Fruit fly (Drosophila melanogaster) whole organism, embryonic: ENCODE measurements around the gene firl.

Experiments used
- CG10147 ChIP-seq: fragments of 200-800 bp; sonication (Bioruptor generic); optimal IDR thresholded peaks from 2 replicates; lab custom pipeline; 2019; ENCODE audit warnings: missing biosample characterization, mild to moderate bottlenecking, missing genetic modification characterization, moderate library complexity
- CG10366 ChIP-seq: fragments of 200-800 bp; sonication (Bioruptor generic); IDR thresholded peaks from 2 replicates; pipeline ENCODE4 v1.3.6; 2022; ENCODE audit warnings: missing biosample characterization, missing genetic modification characterization
- CG12155 ChIP-seq: fragments of 200-800 bp; sonication (Bioruptor generic); optimal IDR thresholded peaks from 3 replicates; lab custom pipeline; 2016; ENCODE audit warnings: missing biosample characterization, missing genetic modification characterization
- CG12744 ChIP-seq: fragments of 200-800 bp; sonication (Bioruptor generic); optimal IDR thresholded peaks from 2 replicates; lab custom pipeline; 2016; ENCODE audit warnings: missing biosample characterization, missing genetic modification characterization
- CG13287 ChIP-seq: fragments of 200-800 bp; sonication (Bioruptor generic); IDR thresholded peaks from 2 replicates; pipeline ENCODE4 v1.3.6; 2022; ENCODE audit warnings: missing biosample characterization, missing genetic modification characterization; ENCODE audit not compliant: partially characterized antibody
- CG15479 ChIP-seq: fragments of 200-800 bp; sonication (Bioruptor generic); optimal IDR thresholded peaks from 3 replicates; lab custom pipeline; 2019; ENCODE audit warnings: missing biosample characterization, mild to moderate bottlenecking, missing genetic modification characterization, moderate library complexity
- CG1832 ChIP-seq: fragments of 200-800 bp; sonication (Bioruptor generic); optimal IDR thresholded peaks from 2 replicates; lab custom pipeline; 2017; ENCODE audit warnings: missing biosample characterization, mild to moderate bottlenecking, missing genetic modification characterization, inconsistent platforms
- CG31224 ChIP-seq: fragments of 200-800 bp; sonication (Bioruptor generic); IDR thresholded peaks from 2 replicates; pipeline ENCODE4 v1.3.6; 2022; ENCODE audit warnings: missing biosample characterization, missing genetic modification characterization
- CG32772 ChIP-seq: fragments of 200-800 bp; sonication (Bioruptor generic); IDR thresholded peaks from 2 replicates; pipeline ENCODE4 v1.3.6; 2022; ENCODE audit warnings: missing biosample characterization, missing genetic modification characterization
- CG7271 ChIP-seq: fragments of 200-800 bp; sonication (Bioruptor generic); optimal IDR thresholded peaks from 2 replicates; lab custom pipeline; 2018; ENCODE audit warnings: missing biosample characterization, mild to moderate bottlenecking, missing genetic modification characterization, moderate library complexity
- CG7357 ChIP-seq: fragments of 200-800 bp; sonication (Bioruptor generic); IDR thresholded peaks from 3 replicates; pipeline ENCODE4 v1.3.6; 2022; ENCODE audit warnings: missing biosample characterization, missing genetic modification characterization
- CG7556 ChIP-seq: fragments of 200-800 bp; sonication (Bioruptor generic); optimal IDR thresholded peaks from 2 replicates; lab custom pipeline; 2017; ENCODE audit warnings: missing biosample characterization, mild to moderate bottlenecking, missing genetic modification characterization
- CG7963 ChIP-seq: fragments of 200-800 bp; sonication (Bioruptor generic); IDR thresholded peaks from 3 replicates; pipeline ENCODE4 v1.3.6; 2022; ENCODE audit warnings: missing biosample characterization, missing genetic modification characterization; ENCODE audit not compliant: partially characterized antibody
- CG9797 ChIP-seq: fragments of 200-800 bp; sonication (Bioruptor generic); optimal IDR thresholded peaks from 3 replicates; lab custom pipeline; 2018; ENCODE audit warnings: missing biosample characterization, mild to moderate bottlenecking, missing genetic modification characterization
- D ChIP-seq, 2 experiments: fragments of 200-800 bp in 1 of 2; fragments of >200 bp in 1 of 2; sonication (Bioruptor generic) in 1 of 2; optimal IDR thresholded peaks; 2 replicates in 1 of 2; 3 replicates in 1 of 2; lab custom pipeline; 2017; ENCODE audit warnings: mild to moderate bottlenecking in 1 of 2, missing biosample characterization in 1 of 2, missing genetic modification characterization in 1 of 2, missing genetic modification reagents in 1 of 2
- Dip3 ChIP-seq: fragments of 200-800 bp; sonication (Bioruptor generic); optimal IDR thresholded peaks from 3 replicates; lab custom pipeline; 2016; ENCODE audit warnings: missing biosample characterization, missing genetic modification characterization
- Ets65A ChIP-seq: fragments of 200-800 bp; sonication (Bioruptor generic); peaks from one replicate; lab custom pipeline; 2016; ENCODE audit warnings: missing biosample characterization, missing genetic modification characterization
- HLH4C ChIP-seq: fragments of 200-800 bp; sonication (Bioruptor generic); IDR thresholded peaks from 3 replicates; pipeline ENCODE4 v1.3.6; 2022; ENCODE audit warnings: missing biosample characterization, missing genetic modification characterization; ENCODE audit not compliant: partially characterized antibody
- HmgD ChIP-seq: fragments of 200-800 bp; sonication (Bioruptor generic); optimal IDR thresholded peaks from 3 replicates; lab custom pipeline; 2016; ENCODE audit warnings: missing biosample characterization, missing genetic modification characterization
- Hr51 ChIP-seq, 2 experiments: fragments of 200-800 bp; sonication (Bioruptor generic); optimal IDR thresholded peaks; 2 replicates in 1 of 2; 3 replicates in 1 of 2; lab custom pipeline; 2016 to 2018; ENCODE audit warnings: missing biosample characterization in 2 of 2, missing genetic modification characterization in 2 of 2, mild to moderate bottlenecking in 1 of 2, moderate library complexity in 1 of 2
- MTF-1 ChIP-seq: fragments of 200-800 bp; sonication (Bioruptor generic); optimal IDR thresholded peaks from 2 replicates; lab custom pipeline; 2018; ENCODE audit warnings: missing biosample characterization, mild to moderate bottlenecking, missing genetic modification characterization, borderline replicate concordance
- Meics ChIP-seq: fragments of 200-800 bp; sonication (Bioruptor generic); optimal IDR thresholded peaks from 2 replicates; lab custom pipeline; 2017; ENCODE audit warnings: missing biosample characterization, mild to moderate bottlenecking, missing genetic modification characterization
- NC2α ChIP-seq: fragments of 200-800 bp; sonication (Bioruptor generic); optimal IDR thresholded peaks from 2 replicates; lab custom pipeline; 2016; ENCODE audit warnings: missing biosample characterization, missing genetic modification characterization
- Nf-YB ChIP-seq: fragments of 200-800 bp; sonication (Bioruptor generic); optimal IDR thresholded peaks from 3 replicates; lab custom pipeline; 2019; ENCODE audit warnings: missing biosample characterization, mild to moderate bottlenecking, missing genetic modification characterization, moderate library complexity
- Nf-YC ChIP-seq: fragments of 200-800 bp; optimal IDR thresholded peaks from 3 replicates; lab custom pipeline; 2019; ENCODE audit warnings: missing biosample characterization, mild to moderate bottlenecking, missing genetic modification characterization, moderate library complexity
- Oaz ChIP-seq: fragments of 200-800 bp; sonication (Bioruptor generic); IDR thresholded peaks from 2 replicates; pipeline ENCODE4 v1.3.6; 2022; ENCODE audit warnings: missing biosample characterization, missing genetic modification characterization
- Optix ChIP-seq: fragments of 200-800 bp; sonication (Bioruptor generic); IDR thresholded peaks from 3 replicates; pipeline ENCODE4 v1.3.6; 2022; ENCODE audit warnings: missing biosample characterization, missing genetic modification characterization
- TFAM ChIP-seq: fragments of 200-800 bp; sonication (Bioruptor generic); optimal IDR thresholded peaks from 2 replicates; lab custom pipeline; 2017; ENCODE audit warnings: missing biosample characterization, missing genetic modification characterization, inconsistent platforms
- ac ChIP-seq: fragments of 200-800 bp; sonication (Bioruptor generic); optimal IDR thresholded peaks from 3 replicates; lab custom pipeline; 2017; ENCODE audit warnings: missing biosample characterization, mild to moderate bottlenecking, missing genetic modification characterization
- amos ChIP-seq: fragments of 200-800 bp; sonication (Bioruptor generic); IDR thresholded peaks from 2 replicates; pipeline ENCODE4 v1.3.6; 2022; ENCODE audit warnings: missing biosample characterization, missing genetic modification characterization; ENCODE audit not compliant: partially characterized antibody
- bowl ChIP-seq: fragments of 200-800 bp; sonication (Bioruptor generic); IDR thresholded peaks from 2 replicates; pipeline ENCODE4 v1.3.6; 2022; ENCODE audit warnings: missing biosample characterization, missing genetic modification characterization
- btn ChIP-seq: fragments of 200-800 bp; sonication (Bioruptor generic); optimal IDR thresholded peaks from 2 replicates; lab custom pipeline; 2016; ENCODE audit warnings: missing biosample characterization, missing genetic modification characterization
- cad ChIP-seq: fragments of >200 bp; optimal IDR thresholded peaks from 2 replicates; lab custom pipeline; 2017; ENCODE audit warnings: missing biosample characterization, missing genetic modification characterization
- cato ChIP-seq: fragments of 200-800 bp; sonication (Bioruptor generic); optimal IDR thresholded peaks from 2 replicates; lab custom pipeline; 2016; ENCODE audit warnings: missing biosample characterization, missing genetic modification characterization, borderline replicate concordance
- fd3F ChIP-seq: fragments of 200-800 bp; sonication (Bioruptor generic); optimal IDR thresholded peaks from 2 replicates; lab custom pipeline; 2018; ENCODE audit warnings: missing biosample characterization, mild to moderate bottlenecking, missing genetic modification characterization, moderate library complexity
- grau ChIP-seq: fragments of 200-800 bp; optimal IDR thresholded peaks from 3 replicates; lab custom pipeline; 2019; ENCODE audit warnings: missing biosample characterization, mild to moderate bottlenecking, missing genetic modification characterization, moderate library complexity
- hbn ChIP-seq: fragments of 200-800 bp; sonication (Bioruptor generic); IDR thresholded peaks from 2 replicates; pipeline ENCODE4 v1.3.6; 2022; ENCODE audit warnings: missing biosample characterization, missing genetic modification characterization; ENCODE audit not compliant: partially characterized antibody
- jigr1 ChIP-seq: fragments of 200-800 bp; sonication (Bioruptor generic); IDR thresholded peaks from 3 replicates; pipeline ENCODE4 v1.3.6; 2022; ENCODE audit warnings: missing biosample characterization, missing genetic modification characterization
- prd ChIP-seq, 3 experiments: fragments of >200 bp in 2 of 3; fragments of 200-800 bp in 1 of 3; sonication (Bioruptor generic) in 1 of 3; optimal IDR thresholded peaks in 2 of 3; IDR thresholded peaks in 1 of 3; 2 replicates in 2 of 3; 3 replicates in 1 of 3; pipeline versions ENCODE4 v1.3.6 to Lab custom; 2017 to 2022; ENCODE audit warnings: missing biosample characterization in 1 of 3, missing genetic modification characterization in 1 of 3
- row ChIP-seq: fragments of 200-800 bp; sonication (Bioruptor generic); IDR thresholded peaks from 3 replicates; pipeline ENCODE4 v1.3.6; 2022; ENCODE audit warnings: missing biosample characterization, missing genetic modification characterization
- run ChIP-seq: fragments of 200-800 bp; sonication (Bioruptor generic); optimal IDR thresholded peaks from 3 replicates; lab custom pipeline; 2018; ENCODE audit warnings: missing biosample characterization, mild to moderate bottlenecking, missing genetic modification characterization
- slou ChIP-seq: fragments of 200-800 bp; sonication (Bioruptor generic); optimal IDR thresholded peaks from 3 replicates; lab custom pipeline; 2016; ENCODE audit warnings: missing biosample characterization, missing genetic modification characterization
- trem ChIP-seq: fragments of 200-800 bp; optimal IDR thresholded peaks from 3 replicates; lab custom pipeline; 2019; ENCODE audit warnings: missing biosample characterization, mild to moderate bottlenecking, missing genetic modification characterization, moderate library complexity
- twi ChIP-seq: fragments of 200-800 bp; optimal IDR thresholded peaks from 2 replicates; lab custom pipeline; 2019; ENCODE audit warnings: missing biosample characterization, mild to moderate bottlenecking, missing genetic modification characterization, moderate library complexity
- unc-4 ChIP-seq: fragments of 200-800 bp; sonication (Bioruptor generic); IDR thresholded peaks from 2 replicates; pipeline ENCODE4 v1.3.6; 2022; ENCODE audit warnings: missing biosample characterization, missing genetic modification characterization; ENCODE audit not compliant: partially characterized antibody
- vvl ChIP-seq: fragments of 200-800 bp; sonication (Bioruptor generic); IDR thresholded peaks from 2 replicates; pipeline ENCODE4 v1.3.6; 2022; ENCODE audit warnings: missing biosample characterization, missing genetic modification characterization
- z ChIP-seq: fragments of 200-800 bp; sonication (Bioruptor generic); IDR thresholded peaks from 3 replicates; pipeline ENCODE4 v1.3.6; 2022; ENCODE audit warnings: missing biosample characterization, missing genetic modification characterization
- zen ChIP-seq: fragments of 200-800 bp; sonication (Bioruptor generic); optimal IDR thresholded peaks from 3 replicates; lab custom pipeline; 2018; ENCODE audit warnings: missing biosample characterization, mild to moderate bottlenecking, missing genetic modification characterization, moderate library complexity

firl gene

DNA sequence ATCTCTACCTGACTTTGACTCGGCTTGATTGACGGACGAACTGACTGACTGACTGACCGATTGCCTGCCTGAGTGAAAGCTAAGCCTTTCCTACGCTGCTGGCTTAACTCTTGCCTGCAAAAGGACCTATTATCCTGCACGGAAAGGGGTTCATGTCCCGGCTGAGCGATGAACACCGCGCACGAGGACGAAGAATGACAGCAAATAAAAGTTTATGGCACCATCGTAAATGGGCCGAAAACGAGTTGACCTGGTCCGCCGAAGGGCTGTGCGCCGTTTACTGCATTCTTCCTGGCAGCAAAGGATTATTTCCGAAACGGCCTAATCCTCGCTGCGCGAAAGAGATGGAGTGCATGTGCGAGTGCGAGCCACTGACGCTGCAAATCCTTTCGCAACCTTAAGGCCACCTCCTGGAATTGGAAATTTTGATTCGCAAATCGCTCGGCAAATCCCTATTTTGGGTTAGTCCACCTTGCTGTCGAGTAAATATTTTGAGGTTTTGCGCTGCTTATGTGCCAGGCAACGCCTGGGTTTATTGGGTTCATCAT is 14.6 kb upstream of the firl start (continued):
- TF ChIP-seq amos (GFP tag; lab: Robert Waterston, UW): 0 out of 2 replicates have a peak, but pooled peaks have one; percentile 14
- no peak for TF ChIP-seq MTF-1 (GFP tag; lab: Kevin White, UChicago)
- peak; percentile 100 for TF ChIP-seq cad
- no peak for TF ChIP-seq cato
- no peak for TF ChIP-seq unc-4 (GFP tag; lab: Robert Waterston, UW)
- TF ChIP-seq Hr51 (GFP tag; optimal IDR thresholded peaks at IDR 0.05; lab: Kevin White, UChicago): no peak
- TF ChIP-seq CG10366 (GFP tag; lab: Robert Waterston, UW): no peak
- no peak for TF ChIP-seq CG10147 (GFP tag; lab: Kevin White, UChicago)
- no peak for TF ChIP-seq CG12155
- TF ChIP-seq twi (tag; lab: Kevin White, UChicago): no peak
- TF ChIP-seq zen (tag; lab: Kevin White, UChicago): peak; percentile 90
- TF ChIP-seq row: no peak
- no peak for TF ChIP-seq NC2α (GFP tag; lab: Kevin White, UChicago)
- peak; percentile 37 for TF ChIP-seq Ets65A (GFP tag; lab: Kevin White, UChicago)
- TF ChIP-seq jigr1 (GFP tag; lab: Robert Waterston, UW): no peak
- no peak for TF ChIP-seq Optix (GFP tag; lab: Robert Waterston, UW)
- no peak for TF ChIP-seq CG13287 (GFP tag; lab: Robert Waterston, UW)
- TF ChIP-seq CG31224 (GFP tag; lab: Robert Waterston, UW): no peak
- TF ChIP-seq slou (GFP tag; lab: Kevin White, UChicago): no peak
- TF ChIP-seq CG7271 (tag; lab: Kevin White, UChicago): peak; percentile 91
- TF ChIP-seq Meics: no peak
- TF ChIP-seq TFAM: no peak
- TF ChIP-seq grau (tag; lab: Kevin White, UChicago): no peak
- TF ChIP-seq trem (tag; lab: Kevin White, UChicago): no peak
- no peak for TF ChIP-seq vvl (GFP tag; lab: Robert Waterston, UW)
- TF ChIP-seq HmgD (GFP tag; lab: Kevin White, UChicago): no peak
- TF ChIP-seq hbn (GFP tag; lab: Robert Waterston, UW): no peak
- TF ChIP-seq CG12744 (GFP tag; lab: Kevin White, UChicago): no peak
- TF ChIP-seq run (tag; lab: Kevin White, UChicago): no peak
- no peak for TF ChIP-seq Oaz
- no peak for TF ChIP-seq z (GFP tag; lab: Robert Waterston, UW)
- no peak for TF ChIP-seq fd3F (GFP tag; lab: Kevin White, UChicago)
- TF ChIP-seq btn (GFP tag; lab: Kevin White, UChicago): no peak

DNA sequence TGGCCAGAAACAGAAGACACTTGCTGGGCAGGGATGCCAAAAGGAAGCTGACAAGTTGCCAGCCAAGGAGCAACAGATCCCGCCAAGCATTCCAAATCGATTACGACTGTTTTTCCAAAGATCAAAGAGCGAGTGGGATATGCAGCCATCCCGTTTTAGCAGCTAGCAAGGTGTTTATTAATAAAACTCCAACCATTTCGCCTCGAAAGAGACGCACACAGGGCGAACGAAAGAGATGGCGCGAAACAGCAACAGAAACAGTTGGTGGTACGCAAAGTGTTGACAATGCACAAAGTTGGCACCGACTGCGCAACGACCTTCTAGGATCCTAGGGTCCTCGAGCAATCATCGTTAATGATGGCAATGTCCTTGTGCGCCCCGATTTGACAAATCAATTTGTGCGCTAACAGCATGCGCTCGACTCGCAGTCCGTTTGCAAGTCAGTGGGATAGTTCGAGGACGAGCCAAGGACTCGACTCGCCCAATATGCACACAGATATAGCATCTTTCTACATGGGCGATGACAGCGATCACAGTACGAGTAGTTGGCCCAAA is 13.3 kb upstream of the firl start:
- TF ChIP-seq twi (tag; lab: Kevin White, UChicago) (peak; percentile 49), CG32772 (0 out of 2 replicates have a peak, but pooled peaks have one; percentile 19), ac (GFP tag; lab: Kevin White, UChicago) (no peak), HLH4C (GFP tag; lab: Robert Waterston, UW) (no peak), prd (optimal IDR thresholded peaks at IDR 0.05; lab: Kevin White, UChicago) (no peak), prd (GFP tag; IDR thresholded peaks at IDR 0.05; lab: Robert Waterston, UW) (peak; percentile 85), bowl (GFP tag; lab: Robert Waterston, UW) (no peak), CG9797 (GFP tag; lab: Kevin White, UChicago) (no peak), Nf-YC (tag; lab: Kevin White, UChicago) (peak; percentile 53), CG7963 (GFP tag; lab: Robert Waterston, UW) (no peak), zen (tag; lab: Kevin White, UChicago) (peak; percentile 96), Ets65A (GFP tag; lab: Kevin White, UChicago) (peak; percentile 48), CG7556 (GFP tag; lab: Kevin White, UChicago) (no peak), CG15479 (GFP tag; lab: Kevin White, UChicago) (peak; percentile 26), CG7357 (GFP tag; lab: Robert Waterston, UW) (no peak), CG1832 (GFP tag; lab: Kevin White, UChicago) (peak; percentile 19), Nf-YB (GFP tag; lab: Kevin White, UChicago) (peak; percentile 34), cad (peak; percentile 54), Dip3 (GFP tag; lab: Kevin White, UChicago) (no peak), D (optimal IDR thresholded peaks at IDR 0.05; lab: Kevin White, UChicago) (peak; percentile 87), D (GFP tag; optimal IDR thresholded peaks at IDR 0.05; lab: Kevin White, UChicago) (no peak)
